Fruit fly (Drosophila melanogaster): Measurements from ENCODE around the gene CG1662.

The CG1662 gene

dm6 chrX:13396378-13397099, 9.2 kb downstream of the CG1662 start, which contains the start of gene Bcat (continued):
- TF ChIP-seq Six4 (GFP tag; optimal IDR thresholded peaks at IDR 0.05) (peak; percentile 17), CG1832 (GFP tag; optimal IDR thresholded peaks at IDR 0.05) (no peak), CG13287 (GFP tag; IDR thresholded peaks at IDR 0.05; ENCODE audit: partially characterized antibody) (no peak; the same call in 1 of the 2 replicates), CG12071 (GFP tag; optimal IDR thresholded peaks at IDR 0.05) (peak; percentile 9), Atf3 (GFP tag; optimal IDR thresholded peaks at IDR 0.05) (no peak), Atf6 (GFP tag; IDR thresholded peaks at IDR 0.05) (peak; percentile 57; the same call in 1 of the 2 replicates), CG8281 (tag; optimal IDR thresholded peaks at IDR 0.05) (peak; percentile 31), CG18599 (GFP tag; optimal IDR thresholded peaks at IDR 0.05) (peak; percentile 70), Pdp1 (GFP tag; optimal IDR thresholded peaks at IDR 0.05) (peak; percentile 10 to 42), ewg (GFP tag; optimal IDR thresholded peaks at IDR 0.05) (peak; percentile 57), Hsf (GFP tag; optimal IDR thresholded peaks at IDR 0.05) (peak; percentile 21), Dek (tag; optimal IDR thresholded peaks at IDR 0.05) (peak; percentile 70), gt (GFP tag; IDR thresholded peaks at IDR 0.05) (no peak), tio (GFP tag; optimal IDR thresholded peaks at IDR 0.05) (peak; percentile 62), Fer2 (tag; optimal IDR thresholded peaks at IDR 0.05) (peak; percentile 57), crc (GFP tag; optimal IDR thresholded peaks at IDR 0.05) (peak; percentile 4), CG6765 (GFP tag; optimal IDR thresholded peaks at IDR 0.05) (peak; percentile 75), CG2120 (GFP tag; optimal IDR thresholded peaks at IDR 0.05) (peak; percentile 77), so (GFP tag; IDR thresholded peaks at IDR 0.05) (no peak), maf-S (GFP tag; optimal IDR thresholded peaks at IDR 0.05) (peak; percentile 18), CG16779 (GFP tag; IDR thresholded peaks at IDR 0.05) (no peak), slp2 (GFP tag; optimal IDR thresholded peaks at IDR 0.05) (peak; percentile 23), CG11504 (tag; optimal IDR thresholded peaks at IDR 0.05) (peak; percentile 85), zfh2 (GFP tag; optimal IDR thresholded peaks at IDR 0.05) (peak; percentile 21), gsb-n (tag; optimal IDR thresholded peaks at IDR 0.05) (peak; percentile 26), zen2 (GFP tag; IDR thresholded peaks at IDR 0.05; ENCODE audit: partially characterized antibody) (no peak), sug (tag; optimal IDR thresholded peaks at IDR 0.05) (peak; percentile 18), CG14050 (GFP tag; IDR thresholded peaks at IDR 0.05) (peak; percentile 50; the same call in 1 of the 3 replicates), zf30C (GFP tag; optimal IDR thresholded peaks at IDR 0.05) (peak; percentile 72), bigmax (GFP tag; optimal IDR thresholded peaks at IDR 0.05) (no peak), CG30020 (tag; optimal IDR thresholded peaks at IDR 0.05) (no peak), CG4820 (GFP tag; optimal IDR thresholded peaks at IDR 0.05) (peak; percentile 36), CG6654 (GFP tag; optimal IDR thresholded peaks at IDR 0.05) (peak; percentile 2), CG4730 (GFP tag; IDR thresholded peaks at IDR 0.05) (0 out of 2 replicates have a peak, but pooled peaks have one; percentile 33), CG1602 (GFP tag; optimal IDR thresholded peaks at IDR 0.05) (peak; percentile 53), CG12942 (GFP tag; optimal IDR thresholded peaks at IDR 0.05) (peak; percentile 54), gce (GFP tag; IDR thresholded peaks at IDR 0.05) (0 out of 3 replicates have a peak, but pooled peaks have one; percentile 17), Mes4 (GFP tag; optimal IDR thresholded peaks at IDR 0.05) (no peak), ac (GFP tag; optimal IDR thresholded peaks at IDR 0.05) (no peak), bbx (GFP tag; IDR thresholded peaks at IDR 0.05; ENCODE audit: partially characterized antibody) (no peak), CG3838 (GFP tag; optimal IDR thresholded peaks at IDR 0.05) (no peak), CG14014 (GFP tag; IDR thresholded peaks at IDR 0.05) (no peak), Fer1 (GFP tag; optimal IDR thresholded peaks at IDR 0.05) (peak; percentile 64), br (optimal IDR thresholded peaks at IDR 0.05) (no peak), CG15269 (tag; optimal IDR thresholded peaks at IDR 0.05) (peak; percentile 84), vvl (GFP tag; IDR thresholded peaks at IDR 0.05) (peak; percentile 47), CG18011 (GFP tag; optimal IDR thresholded peaks at IDR 0.05) (peak; percentile 32), Dip3 (GFP tag; optimal IDR thresholded peaks at IDR 0.05) (peak; percentile 51), CG9727 (GFP tag; optimal IDR thresholded peaks at IDR 0.05) (peak; percentile 85)

All from whole organism, embryonic.